Worm (Caenorhabditis elegans): ENCODE results near the gene srd-9.

Gene srd-9

ce11 chrV:5312453-5312852 lies 39.1 kb upstream of the srd-9 start, which contains the start of gene C10G8.3:
C10G8.3 (plus strand) TSS chrV:5312753.
- no peak for TF ChIP-seq sptf-1 (tag; optimal IDR thresholded peaks at IDR 0.05)
- TF ChIP-seq tlp-1 (tag; optimal IDR thresholded peaks at IDR 0.05), result no peak
- TF ChIP-seq lir-3 (tag; optimal IDR thresholded peaks at IDR 0.05; ENCODE audit: poor library complexity), result no peak
- no peak for TF ChIP-seq irx-1 (tag; optimal IDR thresholded peaks at IDR 0.05)
- TF ChIP-seq nhr-11 (tag; optimal IDR thresholded peaks at IDR 0.05), result no peak
- no peak for TF ChIP-seq vab-15 (tag; optimal IDR thresholded peaks at IDR 0.05)
- TF ChIP-seq mef-2 (tag; optimal IDR thresholded peaks at IDR 0.05), result no peak
- no peak for TF ChIP-seq ceh-82 (tag; optimal IDR thresholded peaks at IDR 0.05)
- TF ChIP-seq hlh-4 (tag; optimal IDR thresholded peaks at IDR 0.05), result no peak
- no peak for TF ChIP-seq dpl-1 (GFP tag; optimal IDR thresholded peaks at IDR 0.05)
- TF ChIP-seq sox-4 (tag; optimal IDR thresholded peaks at IDR 0.05), result no peak
- TF ChIP-seq ets-5 (GFP tag; IDR thresholded peaks at IDR 0.05), result no peak
- no peak for TF ChIP-seq hlh-17 (GFP tag; optimal IDR thresholded peaks at IDR 0.05; ENCODE audit: borderline replicate concordance)
- TF ChIP-seq nhr-76 (tag; optimal IDR thresholded peaks at IDR 0.05), result no peak
- no peak for TF ChIP-seq aly-2 (tag; optimal IDR thresholded peaks at IDR 0.05)
- TF ChIP-seq fkh-10 (GFP tag; optimal IDR thresholded peaks at IDR 0.05), result no peak
- no peak for TF ChIP-seq lin-35 (GFP tag; optimal IDR thresholded peaks at IDR 0.05)
- TF ChIP-seq snu-23 (GFP tag; optimal IDR thresholded peaks at IDR 0.05), result no peak
- no peak for TF ChIP-seq rnt-1 (tag; optimal IDR thresholded peaks at IDR 0.05)
- TF ChIP-seq nhr-28 (tag; optimal IDR thresholded peaks at IDR 0.05), result no peak

DNA sequence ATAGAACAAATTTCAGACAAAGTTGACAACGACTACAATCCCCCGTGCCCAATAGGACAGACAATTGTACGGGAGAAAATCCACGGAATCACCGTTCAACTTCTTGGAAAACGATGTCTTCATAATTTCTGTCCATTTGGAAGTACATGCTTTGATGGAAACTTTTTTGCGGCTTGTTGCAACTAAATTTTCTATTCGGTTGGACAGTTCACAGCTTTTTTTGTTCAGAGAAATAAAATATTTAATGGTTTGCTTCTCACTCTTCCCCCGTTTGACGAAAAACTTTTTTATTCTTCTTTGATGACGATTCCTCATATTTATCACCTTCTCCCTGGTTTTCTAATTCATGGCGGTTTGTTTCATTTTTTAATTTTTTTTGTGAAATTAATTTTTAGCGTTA lies 37.5 kb upstream of the srd-9 start, which contains the start of gene C10G8.2:
Gene C10G8.2, plus strand, starts transcription at position 301 of the 400 bp plus-strand sequence.
- no peak for TF ChIP-seq sox-4 (tag; optimal IDR thresholded peaks at IDR 0.05)
- no peak for TF ChIP-seq nhr-19 (GFP tag; conservative IDR thresholded peaks at IDR 0.05)
- no peak for TF ChIP-seq mep-1 (tag; optimal IDR thresholded peaks at IDR 0.05)
- no peak for TF ChIP-seq Y116A8C.19 (tag; optimal IDR thresholded peaks at IDR 0.05; ENCODE audit: borderline replicate concordance)
- TF ChIP-seq ceh-88 (GFP tag; IDR thresholded peaks at IDR 0.05), result no peak
- TF ChIP-seq egl-13 (tag; optimal IDR thresholded peaks at IDR 0.05), result no peak
- TF ChIP-seq aly-2 (tag; optimal IDR thresholded peaks at IDR 0.05), result no peak
- no peak for TF ChIP-seq fkh-8 (tag; optimal IDR thresholded peaks at IDR 0.05)
- no peak for TF ChIP-seq nhr-84 (tag; optimal IDR thresholded peaks at IDR 0.05)
- no peak for TF ChIP-seq ztf-4 (tag; optimal IDR thresholded peaks at IDR 0.05)
- TF ChIP-seq efl-3 (GFP tag; optimal IDR thresholded peaks at IDR 0.05), result no peak
- TF ChIP-seq rnt-1 (tag; optimal IDR thresholded peaks at IDR 0.05), result no peak
- TF ChIP-seq alr-1 (tag; optimal IDR thresholded peaks at IDR 0.05; ENCODE audit: borderline replicate concordance), result no peak
- no peak for TF ChIP-seq ceh-90 (tag; optimal IDR thresholded peaks at IDR 0.05)
- no peak for TF ChIP-seq elt-3 (tag; optimal IDR thresholded peaks at IDR 0.05)

- no peak for TF ChIP-seq elt-2 (tag; optimal IDR thresholded peaks at IDR 0.05)
- TF ChIP-seq lin-14 (GFP tag; optimal IDR thresholded peaks at IDR 0.05), result no peak
- no peak for TF ChIP-seq nhr-47 (tag; optimal IDR thresholded peaks at IDR 0.05)
- no peak for TF ChIP-seq sup-37 (GFP tag; optimal IDR thresholded peaks at IDR 0.05)
- TF ChIP-seq jun-1 (tag; optimal IDR thresholded peaks at IDR 0.05), result no peak
- no peak for TF ChIP-seq snu-23 (GFP tag; optimal IDR thresholded peaks at IDR 0.05)
- no peak for TF ChIP-seq ceh-82 (tag; optimal IDR thresholded peaks at IDR 0.05)
- TF ChIP-seq elt-3 (tag; optimal IDR thresholded peaks at IDR 0.05), result no peak
- no peak for TF ChIP-seq nhr-28 (tag; optimal IDR thresholded peaks at IDR 0.05)
- TF ChIP-seq ztf-4 (tag; optimal IDR thresholded peaks at IDR 0.05), result no peak
- no peak for TF ChIP-seq isw-1 (GFP tag; IDR thresholded peaks at IDR 0.05)
- TF ChIP-seq fkh-8 (tag; optimal IDR thresholded peaks at IDR 0.05), result no peak
- TF ChIP-seq sox-4 (tag; optimal IDR thresholded peaks at IDR 0.05), result no peak
Measured at ce11 chrV:5318349-5318748, 33.2 kb upstream of the srd-9 start.

All from whole organism, L1 larva.